Fruit fly (Drosophila melanogaster) whole organism, adult: ENCODE results near the gene CG43796.

ENCODE experiments used
- CG11617 ChIP-seq: fragments of 200-800 bp; sonication (Bioruptor generic); optimal IDR thresholded peaks from 2 replicates; lab custom pipeline; 2017; ENCODE audit warnings: mild to moderate bottlenecking, missing biosample characterization, missing genetic modification reagents, missing genetic modification characterization
- CG12768 ChIP-seq: fragments of 200-800 bp; sonication (Bioruptor generic); optimal IDR thresholded peaks from 2 replicates; lab custom pipeline; 2017; ENCODE audit warnings: missing biosample characterization, missing genetic modification characterization, mild to moderate bottlenecking, moderate library complexity, missing genetic modification reagents
- CG14711 ChIP-seq: fragments of 200-800 bp; sonication (Bioruptor generic); optimal IDR thresholded peaks from 2 replicates; lab custom pipeline; 2018; ENCODE audit warnings: missing biosample characterization, mild to moderate bottlenecking, missing genetic modification characterization, moderate library complexity
- CG1620 ChIP-seq: fragments of 200-800 bp; sonication (Bioruptor generic); optimal IDR thresholded peaks from 2 replicates; lab custom pipeline; 2016; ENCODE audit warnings: missing biosample characterization, missing genetic modification characterization
- CG33017 ChIP-seq: fragments of 200-800 bp; sonication (Bioruptor generic); optimal IDR thresholded peaks from 2 replicates; lab custom pipeline; 2018; ENCODE audit warnings: missing biosample characterization, mild to moderate bottlenecking, missing genetic modification characterization, moderate library complexity
- CG5204 ChIP-seq: fragments of 200-800 bp; sonication (Bioruptor generic); optimal IDR thresholded peaks from 2 replicates; lab custom pipeline; 2016; ENCODE audit warnings: missing biosample characterization, missing genetic modification characterization
- CG7045 ChIP-seq: fragments of 200-800 bp; sonication (Bioruptor generic); optimal IDR thresholded peaks from 2 replicates; lab custom pipeline; 2017; ENCODE audit warnings: missing biosample characterization, mild to moderate bottlenecking, missing genetic modification characterization
- CG7101 ChIP-seq: fragments of 200-800 bp; sonication (Bioruptor generic); optimal IDR thresholded peaks from 2 replicates; lab custom pipeline; 2018; ENCODE audit warnings: missing biosample characterization, mild to moderate bottlenecking, missing genetic modification characterization, moderate library complexity
- Clk ChIP-seq: fragments of 200-800 bp; sonication (Bioruptor generic); optimal IDR thresholded peaks from 2 replicates; lab custom pipeline; 2017; ENCODE audit warnings: missing biosample characterization, missing genetic modification characterization
- Crg-1 ChIP-seq: fragments of 200-800 bp; sonication (Bioruptor generic); optimal IDR thresholded peaks from 2 replicates; lab custom pipeline; 2016; ENCODE audit warnings: missing biosample characterization, missing genetic modification characterization
- Hr96 ChIP-seq: fragments of 200-800 bp; sonication (Bioruptor generic); optimal IDR thresholded peaks from 2 replicates; lab custom pipeline; 2016; ENCODE audit warnings: missing biosample characterization, missing genetic modification characterization
- Mnt ChIP-seq: fragments of 200-800 bp; sonication (Bioruptor generic); optimal IDR thresholded peaks from 2 replicates; lab custom pipeline; 2016; ENCODE audit warnings: missing biosample characterization, mild to moderate bottlenecking, missing genetic modification characterization
- bab1 ChIP-seq: fragments of 200-800 bp; sonication (Bioruptor generic); optimal IDR thresholded peaks from 3 replicates; lab custom pipeline; 2019; ENCODE audit warnings: missing biosample characterization, mild to moderate bottlenecking, missing genetic modification characterization, moderate library complexity
- cic ChIP-seq: fragments of 200-800 bp; sonication (Bioruptor generic); optimal IDR thresholded peaks from 2 replicates; lab custom pipeline; 2017; ENCODE audit warnings: missing biosample characterization, mild to moderate bottlenecking, missing genetic modification characterization, moderate library complexity
- cnc ChIP-seq, 2 experiments: fragments of >200 bp; optimal IDR thresholded peaks; 2 replicates each; lab custom pipeline; 2017
- kay ChIP-seq: fragments of 200-800 bp; sonication (Bioruptor generic); peaks from one replicate; lab custom pipeline; 2016; ENCODE audit warnings: missing biosample characterization, missing genetic modification characterization, borderline replicate concordance
- ovo ChIP-seq: fragments of 200-800 bp; sonication (Bioruptor generic); optimal IDR thresholded peaks from 2 replicates; lab custom pipeline; 2016; ENCODE audit warnings: missing biosample characterization, missing genetic modification characterization
- pad ChIP-seq: fragments of 200-800 bp; sonication (Bioruptor generic); optimal IDR thresholded peaks from 3 replicates; lab custom pipeline; 2017; ENCODE audit warnings: missing biosample characterization, missing genetic modification characterization, mild to moderate bottlenecking, moderate library complexity, missing genetic modification reagents
- tj ChIP-seq: fragments of 200-800 bp; sonication (Bioruptor generic); optimal IDR thresholded peaks from 3 replicates; lab custom pipeline; 2017; ENCODE audit warnings: missing biosample characterization, mild to moderate bottlenecking, missing genetic modification characterization, moderate library complexity
- toe ChIP-seq: fragments of 200-800 bp; sonication (Bioruptor generic); optimal IDR thresholded peaks from 2 replicates; lab custom pipeline; 2016; ENCODE audit warnings: missing biosample characterization, missing genetic modification characterization

The CG43796 gene

dm6 chr2L:8468929-8469681 is 13.1 kb upstream of the CG43796 start:
- no peak for TF ChIP-seq Crg-1 (GFP tag; lab: Kevin White, UChicago)
- TF ChIP-seq cic (GFP tag; lab: Kevin White, UChicago), result no peak
- no peak for TF ChIP-seq toe (GFP tag; lab: Kevin White, UChicago)
- TF ChIP-seq Clk (GFP tag; lab: Kevin White, UChicago), result no peak
- no peak for TF ChIP-seq bab1
- no peak for TF ChIP-seq CG7045 (GFP tag; lab: Kevin White, UChicago)
- no peak for TF ChIP-seq tj

- TF ChIP-seq CG33017 (tag; lab: Kevin White, UChicago) (no peak), kay (GFP tag; lab: Kevin White, UChicago) (peak; percentile 20)
Measured at dm6 chr2L:8471667-8472066, 10.5 kb upstream of the CG43796 start.

- TF ChIP-seq Hr96 (GFP tag; lab: Kevin White, UChicago) (no peak), CG7101 (tag; lab: Kevin White, UChicago) (no peak), cnc (optimal IDR thresholded peaks at IDR 0.05; lab: Kevin White, UChicago) (no peak)
Measured at dm6 chr2L:8473448-8473847, 8.7 kb upstream of the CG43796 start.

dm6 chr2L:8477049-8477448 is 5.1 kb upstream of the CG43796 start, which contains the start of gene CheA29a:
Gene CheA29a (plus strand): TSS chr2L:8477349.
- no peak for TF ChIP-seq toe (GFP tag; lab: Kevin White, UChicago)
- no peak for TF ChIP-seq kay (GFP tag; lab: Kevin White, UChicago)
- no peak for TF ChIP-seq CG11617 (GFP tag; lab: Kevin White, UChicago)
- no peak for TF ChIP-seq cnc (optimal IDR thresholded peaks at IDR 0.05; lab: Kevin White, UChicago)
- TF ChIP-seq Hr96 (GFP tag; lab: Kevin White, UChicago), result no peak
- TF ChIP-seq CG7045 (GFP tag; lab: Kevin White, UChicago), result no peak
- no peak for TF ChIP-seq ovo (GFP tag; lab: Kevin White, UChicago)

- TF ChIP-seq CG12768, result no peak
Measured at dm6 chr2L:8477971-8478370, 4.2 kb upstream of the CG43796 start.

dm6 chr2L:8478379-8478778 is 3.8 kb upstream of the CG43796 start:
- TF ChIP-seq CG7045 (GFP tag; lab: Kevin White, UChicago) (no peak), ovo (GFP tag; lab: Kevin White, UChicago) (no peak), CG5204 (GFP tag; lab: Kevin White, UChicago) (no peak), Crg-1 (GFP tag; lab: Kevin White, UChicago) (no peak), CG1620 (GFP tag; lab: Kevin White, UChicago) (no peak), Clk (GFP tag; lab: Kevin White, UChicago) (no peak), cnc (optimal IDR thresholded peaks at IDR 0.05; lab: Kevin White, UChicago) (no peak), bab1 (no peak), CG7101 (tag; lab: Kevin White, UChicago) (no peak), CG33017 (tag; lab: Kevin White, UChicago) (no peak), Hr96 (GFP tag; lab: Kevin White, UChicago) (no peak)

- TF ChIP-seq Mnt (GFP tag; lab: Kevin White, UChicago), result no peak
- no peak for TF ChIP-seq ovo (GFP tag; lab: Kevin White, UChicago)
- no peak for TF ChIP-seq CG33017 (tag; lab: Kevin White, UChicago)
- TF ChIP-seq bab1, result no peak
- TF ChIP-seq tj, result no peak
- TF ChIP-seq Clk (GFP tag; lab: Kevin White, UChicago), result no peak
- TF ChIP-seq cnc (optimal IDR thresholded peaks at IDR 0.05; lab: Kevin White, UChicago), result no peak
- no peak for TF ChIP-seq pad (GFP tag; lab: Kevin White, UChicago)
- no peak for TF ChIP-seq CG7045 (GFP tag; lab: Kevin White, UChicago)
- TF ChIP-seq CG11617 (GFP tag; lab: Kevin White, UChicago), result no peak
- TF ChIP-seq Hr96 (GFP tag; lab: Kevin White, UChicago), result no peak
Measured at dm6 chr2L:8478911-8479706, 3.1 kb upstream of the CG43796 start.

- TF ChIP-seq cnc (optimal IDR thresholded peaks at IDR 0.05; lab: Kevin White, UChicago) (no peak), CG14711 (tag; lab: Kevin White, UChicago) (no peak), Mnt (GFP tag; lab: Kevin White, UChicago) (no peak), kay (GFP tag; lab: Kevin White, UChicago) (peak; percentile 17), Clk (GFP tag; lab: Kevin White, UChicago) (no peak), CG1620 (GFP tag; lab: Kevin White, UChicago) (no peak)
Measured at dm6 chr2L:8480825-8481224, 1.3 kb upstream of the CG43796 start.
